Fruit fly (Drosophila melanogaster) whole organism, prepupa: ENCODE results near the gene CG1622.
A peak's percentile ranks its signal among the peaks of the same experiment; 100 is the strongest.

ENCODE experiments used
- Blimp-1 ChIP-seq: fragments of 200-800 bp; sonication (Bioruptor generic); optimal IDR thresholded peaks from 3 replicates; lab custom pipeline; 2017; ENCODE audit warnings: missing biosample characterization, missing genetic modification characterization, mild to moderate bottlenecking, moderate library complexity, missing genetic modification reagents
- CG10631 ChIP-seq: fragments of 200-800 bp; sonication (Bioruptor generic); optimal IDR thresholded peaks from 2 replicates; lab custom pipeline; 2016; ENCODE audit warnings: missing biosample characterization, missing genetic modification characterization
- CG10669 ChIP-seq: fragments of 200-800 bp; sonication (Bioruptor generic); optimal IDR thresholded peaks from 3 replicates; lab custom pipeline; 2018; ENCODE audit warnings: missing biosample characterization, mild to moderate bottlenecking, missing genetic modification characterization, moderate library complexity
- CG11294 ChIP-seq: fragments of 200-800 bp; sonication (Bioruptor generic); IDR thresholded peaks from 2 replicates; pipeline ENCODE4 v1.3.6; 2022; ENCODE audit warnings: missing biosample characterization, missing genetic modification characterization
- CG11762 ChIP-seq: fragments of 200-800 bp; sonication (Bioruptor generic); optimal IDR thresholded peaks from 3 replicates; lab custom pipeline; 2016; ENCODE audit warnings: missing biosample characterization, missing genetic modification characterization; ENCODE audit not compliant: insufficient read depth
- CG15336 ChIP-seq: fragments of 200-800 bp; sonication (Bioruptor generic); IDR thresholded peaks from 2 replicates; pipeline ENCODE4 v1.3.6; 2022; ENCODE audit warnings: missing biosample characterization, missing genetic modification characterization
- CG1621 ChIP-seq: fragments of 200-800 bp; sonication (Bioruptor generic); optimal IDR thresholded peaks from 3 replicates; lab custom pipeline; 2018; ENCODE audit warnings: missing biosample characterization, mild to moderate bottlenecking, missing genetic modification characterization
- CG16779 ChIP-seq: fragments of 200-800 bp; sonication (Bioruptor generic); optimal IDR thresholded peaks from 3 replicates; lab custom pipeline; 2017; ENCODE audit warnings: missing biosample characterization, mild to moderate bottlenecking, missing genetic modification characterization
- CG3032 ChIP-seq: fragments of 200-800 bp; optimal IDR thresholded peaks from 2 replicates; lab custom pipeline; 2019; ENCODE audit warnings: missing biosample characterization, mild to moderate bottlenecking, missing genetic modification characterization, moderate library complexity
- CG31627 ChIP-seq: fragments of 200-800 bp; sonication (Bioruptor generic); optimal IDR thresholded peaks from 3 replicates; lab custom pipeline; 2016; ENCODE audit warnings: missing biosample characterization, missing genetic modification characterization
- CG32006 ChIP-seq: fragments of 200-800 bp; sonication (Bioruptor generic); optimal IDR thresholded peaks from 3 replicates; lab custom pipeline; 2017; ENCODE audit warnings: missing biosample characterization, mild to moderate bottlenecking, missing genetic modification characterization
- CG34406 ChIP-seq: fragments of 200-800 bp; sonication (Bioruptor generic); optimal IDR thresholded peaks from 3 replicates; lab custom pipeline; 2016; ENCODE audit warnings: missing biosample characterization, missing genetic modification characterization
- CG3919 ChIP-seq: fragments of 200-800 bp; sonication (Bioruptor generic); optimal IDR thresholded peaks from 3 replicates; lab custom pipeline; 2016; ENCODE audit warnings: missing biosample characterization, missing genetic modification characterization
- CG4318 ChIP-seq: fragments of 200-800 bp; sonication (Bioruptor generic); optimal IDR thresholded peaks from 3 replicates; lab custom pipeline; 2017; ENCODE audit warnings: missing biosample characterization, mild to moderate bottlenecking, missing genetic modification characterization
- CG6163 ChIP-seq: fragments of 200-800 bp; sonication (Bioruptor generic); IDR thresholded peaks from 3 replicates; pipeline ENCODE4 v1.3.6; 2022; ENCODE audit warnings: missing biosample characterization, missing genetic modification characterization
- CG6276 ChIP-seq: fragments of 200-800 bp; sonication (Bioruptor generic); optimal IDR thresholded peaks from 2 replicates; lab custom pipeline; 2017; ENCODE audit warnings: missing biosample characterization, mild to moderate bottlenecking, missing genetic modification characterization
- CG6792 ChIP-seq: fragments of 200-800 bp; sonication (Bioruptor generic); optimal IDR thresholded peaks from 3 replicates; lab custom pipeline; 2016; ENCODE audit warnings: missing biosample characterization, missing genetic modification characterization
- CG6808 ChIP-seq: fragments of 200-800 bp; sonication (Bioruptor generic); optimal IDR thresholded peaks from 3 replicates; lab custom pipeline; 2017; ENCODE audit warnings: missing biosample characterization, missing genetic modification characterization, mild to moderate bottlenecking, moderate library complexity, missing genetic modification reagents
- CG6854 ChIP-seq: fragments of 200-800 bp; sonication (Bioruptor generic); optimal IDR thresholded peaks from 2 replicates; lab custom pipeline; 2017; ENCODE audit warnings: missing biosample characterization, mild to moderate bottlenecking, missing genetic modification characterization
- CG7368 ChIP-seq: fragments of 200-800 bp; sonication (Bioruptor generic); optimal IDR thresholded peaks from 3 replicates; lab custom pipeline; 2016; ENCODE audit warnings: missing biosample characterization, missing genetic modification characterization
- CG8119 ChIP-seq: fragments of 200-800 bp; sonication (Bioruptor generic); IDR thresholded peaks from 3 replicates; pipeline ENCODE4 v1.3.6; 2022; ENCODE audit warnings: missing biosample characterization, missing genetic modification characterization
- CG8319 ChIP-seq: fragments of 200-800 bp; sonication (Bioruptor generic); optimal IDR thresholded peaks from 3 replicates; lab custom pipeline; 2016; ENCODE audit warnings: missing biosample characterization, missing genetic modification characterization
- CG9139 ChIP-seq: fragments of 200-800 bp; sonication (Bioruptor generic); optimal IDR thresholded peaks from 3 replicates; lab custom pipeline; 2017; ENCODE audit warnings: missing biosample characterization, mild to moderate bottlenecking, missing genetic modification characterization
- Eip75B ChIP-seq: fragments of 200-800 bp; sonication (Bioruptor generic); optimal IDR thresholded peaks from 3 replicates; lab custom pipeline; 2016; ENCODE audit warnings: missing biosample characterization, missing genetic modification characterization
- Eip78C ChIP-seq: fragments of 200-800 bp; sonication (Bioruptor generic); peaks from one replicate; lab custom pipeline; 2016; ENCODE audit warnings: missing biosample characterization, missing genetic modification characterization
- Eip93F ChIP-seq: fragments of 200-800 bp; sonication (Bioruptor generic); optimal IDR thresholded peaks from 2 replicates; lab custom pipeline; 2016; ENCODE audit warnings: missing biosample characterization, mild to moderate bottlenecking, missing genetic modification characterization
- Ets21C ChIP-seq: fragments of 200-800 bp; sonication (Bioruptor generic); optimal IDR thresholded peaks from 3 replicates; lab custom pipeline; 2016; ENCODE audit warnings: missing biosample characterization, missing genetic modification characterization
- Gug ChIP-seq: fragments of 200-800 bp; sonication (Bioruptor generic); IDR thresholded peaks from 2 replicates; pipeline ENCODE4 v1.3.6; 2022; ENCODE audit warnings: missing biosample characterization, missing genetic modification characterization
- Hr39 ChIP-seq: fragments of 200-800 bp; sonication (Bioruptor generic); optimal IDR thresholded peaks from 2 replicates; lab custom pipeline; 2016; ENCODE audit warnings: missing biosample characterization, missing genetic modification characterization
- Met ChIP-seq: fragments of 200-800 bp; sonication (Bioruptor generic); optimal IDR thresholded peaks from 3 replicates; lab custom pipeline; 2016; ENCODE audit warnings: missing biosample characterization, missing genetic modification characterization
- OdsH ChIP-seq: fragments of 200-800 bp; sonication (Bioruptor generic); optimal IDR thresholded peaks from 3 replicates; lab custom pipeline; 2016; ENCODE audit warnings: missing biosample characterization, missing genetic modification characterization
- Smox ChIP-seq: fragments of 200-800 bp; sonication (Bioruptor generic); optimal IDR thresholded peaks from 3 replicates; lab custom pipeline; 2016; ENCODE audit warnings: missing biosample characterization, missing genetic modification characterization
- Sox102F ChIP-seq: fragments of 200-800 bp; sonication (Bioruptor generic); optimal IDR thresholded peaks from 2 replicates; lab custom pipeline; 2016; ENCODE audit warnings: missing biosample characterization, mild to moderate bottlenecking, missing genetic modification characterization
- Sox15 ChIP-seq: fragments of 200-800 bp; sonication (Bioruptor generic); optimal IDR thresholded peaks from 3 replicates; lab custom pipeline; 2016; ENCODE audit warnings: missing biosample characterization, missing genetic modification characterization
- acj6 ChIP-seq: fragments of 200-800 bp; sonication (Bioruptor generic); optimal IDR thresholded peaks from 3 replicates; lab custom pipeline; 2016; ENCODE audit warnings: missing biosample characterization, missing genetic modification characterization
- cyc ChIP-seq: fragments of 200-800 bp; sonication (Bioruptor generic); optimal IDR thresholded peaks from 3 replicates; lab custom pipeline; 2016; ENCODE audit warnings: missing biosample characterization, missing genetic modification characterization
- dac ChIP-seq: fragments of 200-800 bp; sonication (Bioruptor generic); optimal IDR thresholded peaks from 2 replicates; lab custom pipeline; 2017; ENCODE audit warnings: missing biosample characterization, mild to moderate bottlenecking, missing genetic modification characterization
- eg ChIP-seq: fragments of 200-800 bp; sonication (Bioruptor generic); IDR thresholded peaks from 3 replicates; pipeline ENCODE4 v1.3.6; 2022; ENCODE audit warnings: missing biosample characterization, missing genetic modification characterization
- fd59A ChIP-seq: fragments of 200-800 bp; sonication (Bioruptor generic); optimal IDR thresholded peaks from 2 replicates; lab custom pipeline; 2017; ENCODE audit warnings: missing biosample characterization, mild to moderate bottlenecking, missing genetic modification characterization, missing genetic modification reagents
- fd85E ChIP-seq: fragments of 200-800 bp; sonication (Bioruptor generic); optimal IDR thresholded peaks from 3 replicates; lab custom pipeline; 2016; ENCODE audit warnings: missing biosample characterization, missing genetic modification characterization
- fkh ChIP-seq: fragments of 200-800 bp; sonication (Bioruptor generic); optimal IDR thresholded peaks from 3 replicates; lab custom pipeline; 2017; ENCODE audit warnings: missing biosample characterization, mild to moderate bottlenecking, missing genetic modification characterization, moderate library complexity
- net ChIP-seq: fragments of 200-800 bp; sonication (Bioruptor generic); optimal IDR thresholded peaks from 3 replicates; lab custom pipeline; 2016; ENCODE audit warnings: missing biosample characterization, missing genetic modification characterization
- salr ChIP-seq, 2 experiments: fragments of 200-800 bp; sonication (Bioruptor generic); optimal IDR thresholded peaks; 3 replicates each; lab custom pipeline; 2016 to 2018; ENCODE audit warnings: missing biosample characterization in 2 of 2, missing genetic modification characterization in 2 of 2, mild to moderate bottlenecking in 1 of 2
- spab ChIP-seq: fragments of 200-800 bp; sonication (Bioruptor generic); optimal IDR thresholded peaks from 2 replicates; lab custom pipeline; 2017; ENCODE audit warnings: missing biosample characterization, mild to moderate bottlenecking, missing genetic modification characterization, missing genetic modification reagents
- ss ChIP-seq, 2 experiments: fragments of 200-800 bp; sonication (Bioruptor generic); optimal IDR thresholded peaks; 2 replicates in 1 of 2; 3 replicates in 1 of 2; lab custom pipeline; 2017 to 2018; ENCODE audit warnings: mild to moderate bottlenecking in 2 of 2, missing biosample characterization in 2 of 2, missing genetic modification characterization in 2 of 2, moderate library complexity in 1 of 2
- svp ChIP-seq: fragments of 200-800 bp; sonication (Bioruptor generic); peaks from one replicate; lab custom pipeline; 2016; ENCODE audit warnings: missing biosample characterization, missing genetic modification characterization
- topi ChIP-seq: fragments of 200-800 bp; sonication (Bioruptor generic); optimal IDR thresholded peaks from 3 replicates; lab custom pipeline; 2016; ENCODE audit warnings: missing biosample characterization, missing genetic modification characterization
- vri ChIP-seq: fragments of 200-800 bp; sonication (Bioruptor generic); optimal IDR thresholded peaks from 3 replicates; lab custom pipeline; 2016; ENCODE audit warnings: missing biosample characterization, mild to moderate bottlenecking, missing genetic modification characterization

CG1622 gene

dm6 chrX:13284548-13284974, 12.3 kb upstream of the CG1622 start:
- TF ChIP-seq Eip78C (GFP tag; lab: Kevin White, UChicago) (peak; percentile 39), fkh (GFP tag; lab: Kevin White, UChicago) (peak; percentile 56), CG6276 (GFP tag; lab: Kevin White, UChicago) (peak; percentile 20), salr (GFP tag; optimal IDR thresholded peaks at IDR 0.05; lab: Kevin White, UChicago) (no peak), CG3919 (GFP tag; lab: Kevin White, UChicago) (no peak), CG15336 (GFP tag; lab: Robert Waterston, UW) (peak; percentile 41; the same call in 1 of the 2 replicates), CG6163 (GFP tag; lab: Robert Waterston, UW) (0 out of 3 replicates have a peak, but pooled peaks have one; percentile 47), eg (peak; percentile 53; the same call in 2 of the 3 replicates), vri (peak; percentile 64)

- TF ChIP-seq CG9139 (GFP tag; lab: Kevin White, UChicago) (no peak), eg (no peak), Eip78C (GFP tag; lab: Kevin White, UChicago) (peak; percentile 71), CG31627 (GFP tag; lab: Kevin White, UChicago) (no peak), CG8319 (GFP tag; lab: Kevin White, UChicago) (no peak), ss (GFP tag; optimal IDR thresholded peaks at IDR 0.05; lab: Kevin White, UChicago) (peak; percentile 28 to 45), CG16779 (tag; lab: Kevin White, UChicago) (peak; percentile 40), Hr39 (no peak), CG11762 (GFP tag; lab: Kevin White, UChicago) (no peak), acj6 (GFP tag; lab: Kevin White, UChicago) (no peak), CG10669 (GFP tag; lab: Kevin White, UChicago) (no peak), Sox102F (GFP tag; lab: Kevin White, UChicago) (no peak), Smox (GFP tag; lab: Kevin White, UChicago) (no peak), CG32006 (GFP tag; lab: Kevin White, UChicago) (no peak), Met (GFP tag; lab: Kevin White, UChicago) (no peak), fd85E (no peak), CG6792 (GFP tag; lab: Kevin White, UChicago) (no peak), CG7368 (no peak), vri (no peak), cyc (GFP tag; lab: Kevin White, UChicago) (no peak), CG10631 (GFP tag; lab: Kevin White, UChicago) (no peak), fd59A (no peak), Eip75B (GFP tag; lab: Kevin White, UChicago) (no peak), Ets21C (GFP tag; lab: Kevin White, UChicago) (no peak), svp (no peak), fkh (GFP tag; lab: Kevin White, UChicago) (no peak), CG4318 (GFP tag; lab: Kevin White, UChicago) (no peak), CG6163 (GFP tag; lab: Robert Waterston, UW) (peak; percentile 45; the same call in 1 of the 3 replicates), salr (GFP tag; optimal IDR thresholded peaks at IDR 0.05; lab: Kevin White, UChicago) (no peak), spab (GFP tag; lab: Kevin White, UChicago) (no peak), Eip93F (GFP tag; lab: Kevin White, UChicago) (no peak), CG8119 (GFP tag; lab: Robert Waterston, UW) (no peak), Sox15 (GFP tag; lab: Kevin White, UChicago) (no peak), CG34406 (GFP tag; lab: Kevin White, UChicago) (no peak), Gug (no peak), Blimp-1 (no peak), CG11294 (GFP tag; lab: Robert Waterston, UW) (no peak), CG6854 (no peak), CG6808 (peak; percentile 29), CG1621 (tag; lab: Kevin White, UChicago) (no peak), topi (peak; percentile 35), dac (GFP tag; lab: Kevin White, UChicago) (no peak), net (GFP tag; lab: Kevin White, UChicago) (no peak), OdsH (no peak), CG6276 (GFP tag; lab: Kevin White, UChicago) (peak; percentile 3), CG3032 (tag; lab: Kevin White, UChicago) (no peak)
Measured at dm6 chrX:13285001-13285748, 11.7 kb upstream of the CG1622 start, which contains the start of the genes HDAC4 and CG15743. TSS of gene HDAC4 (minus strand) at chrX:13285632. TSS of gene CG15743 (plus strand) at chrX:13285707.
